Fruit fly (Drosophila melanogaster) whole organism, adult: ENCODE results near the gene saturn.
A peak's percentile ranks its signal among the peaks of the same experiment; 100 is the strongest.

Experiments used
- CG11617 ChIP-seq: fragments of 200-800 bp; sonication (Bioruptor generic); optimal IDR thresholded peaks from 2 replicates; lab custom pipeline; 2017; ENCODE audit warnings: mild to moderate bottlenecking, missing biosample characterization, missing genetic modification reagents, missing genetic modification characterization
- CG12768 ChIP-seq: fragments of 200-800 bp; sonication (Bioruptor generic); optimal IDR thresholded peaks from 2 replicates; lab custom pipeline; 2017; ENCODE audit warnings: missing biosample characterization, missing genetic modification characterization, mild to moderate bottlenecking, moderate library complexity, missing genetic modification reagents
- CG14711 ChIP-seq: fragments of 200-800 bp; sonication (Bioruptor generic); optimal IDR thresholded peaks from 2 replicates; lab custom pipeline; 2018; ENCODE audit warnings: missing biosample characterization, mild to moderate bottlenecking, missing genetic modification characterization, moderate library complexity
- CG1620 ChIP-seq: fragments of 200-800 bp; sonication (Bioruptor generic); optimal IDR thresholded peaks from 2 replicates; lab custom pipeline; 2016; ENCODE audit warnings: missing biosample characterization, missing genetic modification characterization
- CG33017 ChIP-seq: fragments of 200-800 bp; sonication (Bioruptor generic); optimal IDR thresholded peaks from 2 replicates; lab custom pipeline; 2018; ENCODE audit warnings: missing biosample characterization, mild to moderate bottlenecking, missing genetic modification characterization, moderate library complexity
- CG5204 ChIP-seq: fragments of 200-800 bp; sonication (Bioruptor generic); optimal IDR thresholded peaks from 2 replicates; lab custom pipeline; 2016; ENCODE audit warnings: missing biosample characterization, missing genetic modification characterization
- CG7045 ChIP-seq: fragments of 200-800 bp; sonication (Bioruptor generic); optimal IDR thresholded peaks from 2 replicates; lab custom pipeline; 2017; ENCODE audit warnings: missing biosample characterization, mild to moderate bottlenecking, missing genetic modification characterization
- CG7101 ChIP-seq: fragments of 200-800 bp; sonication (Bioruptor generic); optimal IDR thresholded peaks from 2 replicates; lab custom pipeline; 2018; ENCODE audit warnings: missing biosample characterization, mild to moderate bottlenecking, missing genetic modification characterization, moderate library complexity
- Clk ChIP-seq: fragments of 200-800 bp; sonication (Bioruptor generic); optimal IDR thresholded peaks from 2 replicates; lab custom pipeline; 2017; ENCODE audit warnings: missing biosample characterization, missing genetic modification characterization
- Crg-1 ChIP-seq: fragments of 200-800 bp; sonication (Bioruptor generic); optimal IDR thresholded peaks from 2 replicates; lab custom pipeline; 2016; ENCODE audit warnings: missing biosample characterization, missing genetic modification characterization
- Hr96 ChIP-seq: fragments of 200-800 bp; sonication (Bioruptor generic); optimal IDR thresholded peaks from 2 replicates; lab custom pipeline; 2016; ENCODE audit warnings: missing biosample characterization, missing genetic modification characterization
- Mnt ChIP-seq: fragments of 200-800 bp; sonication (Bioruptor generic); optimal IDR thresholded peaks from 2 replicates; lab custom pipeline; 2016; ENCODE audit warnings: missing biosample characterization, mild to moderate bottlenecking, missing genetic modification characterization
- bab1 ChIP-seq: fragments of 200-800 bp; sonication (Bioruptor generic); optimal IDR thresholded peaks from 3 replicates; lab custom pipeline; 2019; ENCODE audit warnings: missing biosample characterization, mild to moderate bottlenecking, missing genetic modification characterization, moderate library complexity
- cic ChIP-seq: fragments of 200-800 bp; sonication (Bioruptor generic); optimal IDR thresholded peaks from 2 replicates; lab custom pipeline; 2017; ENCODE audit warnings: missing biosample characterization, mild to moderate bottlenecking, missing genetic modification characterization, moderate library complexity
- cnc ChIP-seq, 2 experiments: fragments of >200 bp; optimal IDR thresholded peaks; 2 replicates each; lab custom pipeline; 2017
- kay ChIP-seq: fragments of 200-800 bp; sonication (Bioruptor generic); peaks from one replicate; lab custom pipeline; 2016; ENCODE audit warnings: missing biosample characterization, missing genetic modification characterization, borderline replicate concordance
- ovo ChIP-seq: fragments of 200-800 bp; sonication (Bioruptor generic); optimal IDR thresholded peaks from 2 replicates; lab custom pipeline; 2016; ENCODE audit warnings: missing biosample characterization, missing genetic modification characterization
- pad ChIP-seq: fragments of 200-800 bp; sonication (Bioruptor generic); optimal IDR thresholded peaks from 3 replicates; lab custom pipeline; 2017; ENCODE audit warnings: missing biosample characterization, missing genetic modification characterization, mild to moderate bottlenecking, moderate library complexity, missing genetic modification reagents
- tj ChIP-seq: fragments of 200-800 bp; sonication (Bioruptor generic); optimal IDR thresholded peaks from 3 replicates; lab custom pipeline; 2017; ENCODE audit warnings: missing biosample characterization, mild to moderate bottlenecking, missing genetic modification characterization, moderate library complexity
- toe ChIP-seq: fragments of 200-800 bp; sonication (Bioruptor generic); optimal IDR thresholded peaks from 2 replicates; lab custom pipeline; 2016; ENCODE audit warnings: missing biosample characterization, missing genetic modification characterization

saturn gene

dm6 chr3L:14185049-14185448 lies 18.1 kb upstream of the saturn start:
- TF ChIP-seq tj (GFP tag; lab: Kevin White, UChicago): no peak
- TF ChIP-seq CG11617 (GFP tag; lab: Kevin White, UChicago): no peak
- no peak for TF ChIP-seq bab1
- TF ChIP-seq pad: no peak
- TF ChIP-seq toe (GFP tag; lab: Kevin White, UChicago): no peak
- no peak for TF ChIP-seq Clk
- TF ChIP-seq CG14711 (tag; lab: Kevin White, UChicago): no peak
- no peak for TF ChIP-seq CG33017 (tag; lab: Kevin White, UChicago)
- TF ChIP-seq CG7045: no peak

- TF ChIP-seq CG7101 (tag; lab: Kevin White, UChicago) (no peak), Crg-1 (GFP tag; lab: Kevin White, UChicago) (no peak), CG7045 (no peak), CG12768 (GFP tag; lab: Kevin White, UChicago) (no peak), toe (GFP tag; lab: Kevin White, UChicago) (no peak), ovo (GFP tag; lab: Kevin White, UChicago) (no peak), cic (GFP tag; lab: Kevin White, UChicago) (no peak), CG1620 (no peak), bab1 (no peak), CG14711 (tag; lab: Kevin White, UChicago) (no peak), tj (GFP tag; lab: Kevin White, UChicago) (no peak)
Observed at dm6 chr3L:14189431-14189830, 13.7 kb upstream of the saturn start, which contains the start of gene nan. nan (minus strand) TSS chr3L:14189648.

- TF ChIP-seq toe (GFP tag; lab: Kevin White, UChicago) (no peak), CG5204 (GFP tag; lab: Kevin White, UChicago) (peak; percentile 3), pad (no peak), Clk (no peak)
Observed at dm6 chr3L:14189957-14190624, 13.0 kb upstream of the saturn start.

- TF ChIP-seq Mnt (peak; percentile 19), Hr96 (GFP tag; lab: Kevin White, UChicago) (peak; percentile 11), tj (GFP tag; lab: Kevin White, UChicago) (peak; percentile 50), CG5204 (GFP tag; lab: Kevin White, UChicago) (no peak), kay (no peak), Crg-1 (GFP tag; lab: Kevin White, UChicago) (no peak), pad (no peak), CG11617 (GFP tag; lab: Kevin White, UChicago) (peak; percentile 56), toe (GFP tag; lab: Kevin White, UChicago) (peak; percentile 32), bab1 (peak; percentile 76), CG1620 (no peak), CG33017 (tag; lab: Kevin White, UChicago) (peak; percentile 25), ovo (GFP tag; lab: Kevin White, UChicago) (peak; percentile 62), cnc (optimal IDR thresholded peaks at IDR 0.05; lab: Kevin White, UChicago) (no peak), CG7101 (tag; lab: Kevin White, UChicago) (peak; percentile 33), CG12768 (GFP tag; lab: Kevin White, UChicago) (no peak), Clk (no peak), cic (GFP tag; lab: Kevin White, UChicago) (no peak), CG7045 (no peak), CG14711 (tag; lab: Kevin White, UChicago) (no peak)
Observed at dm6 chr3L:14190625-14191475, 12.3 kb upstream of the saturn start, which contains the start of gene nuf. nuf (plus strand) TSS chr3L:14190870.

dm6 chr3L:14191476-14191752 lies 11.7 kb upstream of the saturn start:
- TF ChIP-seq CG7101 (tag; lab: Kevin White, UChicago) (no peak), Mnt (no peak), CG11617 (GFP tag; lab: Kevin White, UChicago) (no peak), CG5204 (GFP tag; lab: Kevin White, UChicago) (no peak), CG7045 (no peak), tj (GFP tag; lab: Kevin White, UChicago) (no peak), cnc (optimal IDR thresholded peaks at IDR 0.05; lab: Kevin White, UChicago) (no peak), CG12768 (GFP tag; lab: Kevin White, UChicago) (no peak), CG1620 (no peak), pad (no peak), kay (no peak), Clk (no peak), Hr96 (GFP tag; lab: Kevin White, UChicago) (no peak)

dm6 chr3L:14193962-14194503 lies 9.1 kb upstream of the saturn start:
- peak; percentile 17 for TF ChIP-seq CG7045
- peak; percentile 63 for TF ChIP-seq kay
- TF ChIP-seq bab1: no peak
- peak; percentile 0 for TF ChIP-seq CG12768 (GFP tag; lab: Kevin White, UChicago)
